Fruit fly (Drosophila melanogaster) whole organism, prepupa: Measurements from ENCODE around the gene cac.

Source experiments
- Blimp-1 ChIP-seq: fragments of 200-800 bp; sonication (Bioruptor generic); optimal IDR thresholded peaks from 3 replicates; lab custom pipeline; 2017; ENCODE audit warnings: missing biosample characterization, missing genetic modification characterization, mild to moderate bottlenecking, moderate library complexity, missing genetic modification reagents
- CG10669 ChIP-seq: fragments of 200-800 bp; sonication (Bioruptor generic); optimal IDR thresholded peaks from 3 replicates; lab custom pipeline; 2018; ENCODE audit warnings: missing biosample characterization, mild to moderate bottlenecking, missing genetic modification characterization, moderate library complexity
- CG11294 ChIP-seq: fragments of 200-800 bp; sonication (Bioruptor generic); IDR thresholded peaks from 2 replicates; pipeline ENCODE4 v1.3.6; 2022; ENCODE audit warnings: missing biosample characterization, missing genetic modification characterization
- CG15336 ChIP-seq: fragments of 200-800 bp; sonication (Bioruptor generic); IDR thresholded peaks from 2 replicates; pipeline ENCODE4 v1.3.6; 2022; ENCODE audit warnings: missing biosample characterization, missing genetic modification characterization
- CG16779 ChIP-seq: fragments of 200-800 bp; sonication (Bioruptor generic); optimal IDR thresholded peaks from 3 replicates; lab custom pipeline; 2017; ENCODE audit warnings: missing biosample characterization, mild to moderate bottlenecking, missing genetic modification characterization
- CG31627 ChIP-seq: fragments of 200-800 bp; sonication (Bioruptor generic); optimal IDR thresholded peaks from 3 replicates; lab custom pipeline; 2016; ENCODE audit warnings: missing biosample characterization, missing genetic modification characterization
- CG32006 ChIP-seq: fragments of 200-800 bp; sonication (Bioruptor generic); optimal IDR thresholded peaks from 3 replicates; lab custom pipeline; 2017; ENCODE audit warnings: missing biosample characterization, mild to moderate bottlenecking, missing genetic modification characterization
- CG34406 ChIP-seq: fragments of 200-800 bp; sonication (Bioruptor generic); optimal IDR thresholded peaks from 3 replicates; lab custom pipeline; 2016; ENCODE audit warnings: missing biosample characterization, missing genetic modification characterization
- CG3919 ChIP-seq: fragments of 200-800 bp; sonication (Bioruptor generic); optimal IDR thresholded peaks from 3 replicates; lab custom pipeline; 2016; ENCODE audit warnings: missing biosample characterization, missing genetic modification characterization
- CG4318 ChIP-seq: fragments of 200-800 bp; sonication (Bioruptor generic); optimal IDR thresholded peaks from 3 replicates; lab custom pipeline; 2017; ENCODE audit warnings: missing biosample characterization, mild to moderate bottlenecking, missing genetic modification characterization
- CG6276 ChIP-seq: fragments of 200-800 bp; sonication (Bioruptor generic); optimal IDR thresholded peaks from 2 replicates; lab custom pipeline; 2017; ENCODE audit warnings: missing biosample characterization, mild to moderate bottlenecking, missing genetic modification characterization
- CG6808 ChIP-seq: fragments of 200-800 bp; sonication (Bioruptor generic); optimal IDR thresholded peaks from 3 replicates; lab custom pipeline; 2017; ENCODE audit warnings: missing biosample characterization, missing genetic modification characterization, mild to moderate bottlenecking, moderate library complexity, missing genetic modification reagents
- CG6854 ChIP-seq: fragments of 200-800 bp; sonication (Bioruptor generic); optimal IDR thresholded peaks from 2 replicates; lab custom pipeline; 2017; ENCODE audit warnings: missing biosample characterization, mild to moderate bottlenecking, missing genetic modification characterization
- CG8632 ChIP-seq: fragments of 200-800 bp; sonication (Bioruptor generic); optimal IDR thresholded peaks from 3 replicates; lab custom pipeline; 2016; ENCODE audit warnings: missing biosample characterization, missing genetic modification characterization
- Eip75B ChIP-seq: fragments of 200-800 bp; sonication (Bioruptor generic); optimal IDR thresholded peaks from 3 replicates; lab custom pipeline; 2016; ENCODE audit warnings: missing biosample characterization, missing genetic modification characterization
- Eip93F ChIP-seq: fragments of 200-800 bp; sonication (Bioruptor generic); optimal IDR thresholded peaks from 2 replicates; lab custom pipeline; 2016; ENCODE audit warnings: missing biosample characterization, mild to moderate bottlenecking, missing genetic modification characterization
- Ets96B ChIP-seq: fragments of 200-800 bp; optimal IDR thresholded peaks from 2 replicates; lab custom pipeline; 2019; ENCODE audit warnings: missing biosample characterization, mild to moderate bottlenecking, missing genetic modification characterization, moderate library complexity
- Gug ChIP-seq: fragments of 200-800 bp; sonication (Bioruptor generic); IDR thresholded peaks from 2 replicates; pipeline ENCODE4 v1.3.6; 2022; ENCODE audit warnings: missing biosample characterization, missing genetic modification characterization
- Hr38 ChIP-seq: sonication (Bioruptor generic); optimal IDR thresholded peaks from 2 replicates; lab custom pipeline; 2016; ENCODE audit warnings: missing biosample characterization, missing genetic modification characterization
- Hr39 ChIP-seq: fragments of 200-800 bp; sonication (Bioruptor generic); optimal IDR thresholded peaks from 2 replicates; lab custom pipeline; 2016; ENCODE audit warnings: missing biosample characterization, missing genetic modification characterization
- Hr4 ChIP-seq: fragments of 200-800 bp; sonication (Bioruptor generic); optimal IDR thresholded peaks from 3 replicates; lab custom pipeline; 2016; ENCODE audit warnings: missing biosample characterization, missing genetic modification characterization
- Lpt ChIP-seq: fragments of 200-800 bp; sonication (Bioruptor generic); optimal IDR thresholded peaks from 3 replicates; lab custom pipeline; 2016; ENCODE audit warnings: missing biosample characterization, missing genetic modification characterization
- Met ChIP-seq: fragments of 200-800 bp; sonication (Bioruptor generic); optimal IDR thresholded peaks from 3 replicates; lab custom pipeline; 2016; ENCODE audit warnings: missing biosample characterization, missing genetic modification characterization
- OdsH ChIP-seq: fragments of 200-800 bp; sonication (Bioruptor generic); optimal IDR thresholded peaks from 3 replicates; lab custom pipeline; 2016; ENCODE audit warnings: missing biosample characterization, missing genetic modification characterization
- Smox ChIP-seq: fragments of 200-800 bp; sonication (Bioruptor generic); optimal IDR thresholded peaks from 3 replicates; lab custom pipeline; 2016; ENCODE audit warnings: missing biosample characterization, missing genetic modification characterization
- Sox14 ChIP-seq: fragments of 200-800 bp; sonication (Bioruptor generic); optimal IDR thresholded peaks from 3 replicates; lab custom pipeline; 2016; ENCODE audit warnings: missing biosample characterization, missing genetic modification characterization
- Sox15 ChIP-seq: fragments of 200-800 bp; sonication (Bioruptor generic); optimal IDR thresholded peaks from 3 replicates; lab custom pipeline; 2016; ENCODE audit warnings: missing biosample characterization, missing genetic modification characterization
- achi ChIP-seq: fragments of 200-800 bp; sonication (Bioruptor generic); optimal IDR thresholded peaks from 3 replicates; lab custom pipeline; 2016; ENCODE audit warnings: missing biosample characterization, missing genetic modification characterization
- dac ChIP-seq: fragments of 200-800 bp; sonication (Bioruptor generic); optimal IDR thresholded peaks from 2 replicates; lab custom pipeline; 2017; ENCODE audit warnings: missing biosample characterization, mild to moderate bottlenecking, missing genetic modification characterization
- dsx ChIP-seq: fragments of 200-800 bp; optimal IDR thresholded peaks from 3 replicates; lab custom pipeline; 2019; ENCODE audit warnings: missing biosample characterization, mild to moderate bottlenecking, missing genetic modification characterization, moderate library complexity; ENCODE audit not compliant: poor library complexity, severe bottlenecking
- eg ChIP-seq: fragments of 200-800 bp; sonication (Bioruptor generic); IDR thresholded peaks from 3 replicates; pipeline ENCODE4 v1.3.6; 2022; ENCODE audit warnings: missing biosample characterization, missing genetic modification characterization
- fd59A ChIP-seq: fragments of 200-800 bp; sonication (Bioruptor generic); optimal IDR thresholded peaks from 2 replicates; lab custom pipeline; 2017; ENCODE audit warnings: missing biosample characterization, mild to moderate bottlenecking, missing genetic modification characterization, missing genetic modification reagents
- fd85E ChIP-seq: fragments of 200-800 bp; sonication (Bioruptor generic); optimal IDR thresholded peaks from 3 replicates; lab custom pipeline; 2016; ENCODE audit warnings: missing biosample characterization, missing genetic modification characterization
- lz ChIP-seq: fragments of 200-800 bp; sonication (Bioruptor generic); optimal IDR thresholded peaks from 3 replicates; lab custom pipeline; 2016; ENCODE audit warnings: missing biosample characterization, missing genetic modification characterization
- net ChIP-seq: fragments of 200-800 bp; sonication (Bioruptor generic); optimal IDR thresholded peaks from 3 replicates; lab custom pipeline; 2016; ENCODE audit warnings: missing biosample characterization, missing genetic modification characterization
- pdm3 ChIP-seq: fragments of 200-800 bp; sonication (Bioruptor generic); optimal IDR thresholded peaks from 3 replicates; lab custom pipeline; 2016; ENCODE audit warnings: missing biosample characterization, missing genetic modification characterization
- spab ChIP-seq: fragments of 200-800 bp; sonication (Bioruptor generic); optimal IDR thresholded peaks from 2 replicates; lab custom pipeline; 2017; ENCODE audit warnings: missing biosample characterization, mild to moderate bottlenecking, missing genetic modification characterization, missing genetic modification reagents
- ss ChIP-seq, 2 experiments: fragments of 200-800 bp; sonication (Bioruptor generic); optimal IDR thresholded peaks; 2 replicates in 1 of 2; 3 replicates in 1 of 2; lab custom pipeline; 2017 to 2018; ENCODE audit warnings: mild to moderate bottlenecking in 2 of 2, missing biosample characterization in 2 of 2, missing genetic modification characterization in 2 of 2, moderate library complexity in 1 of 2
- svp ChIP-seq: fragments of 200-800 bp; sonication (Bioruptor generic); peaks from one replicate; lab custom pipeline; 2016; ENCODE audit warnings: missing biosample characterization, missing genetic modification characterization
- topi ChIP-seq: fragments of 200-800 bp; sonication (Bioruptor generic); optimal IDR thresholded peaks from 3 replicates; lab custom pipeline; 2016; ENCODE audit warnings: missing biosample characterization, missing genetic modification characterization
- vri ChIP-seq: fragments of 200-800 bp; sonication (Bioruptor generic); optimal IDR thresholded peaks from 3 replicates; lab custom pipeline; 2016; ENCODE audit warnings: missing biosample characterization, mild to moderate bottlenecking, missing genetic modification characterization

The cac gene

DNA sequence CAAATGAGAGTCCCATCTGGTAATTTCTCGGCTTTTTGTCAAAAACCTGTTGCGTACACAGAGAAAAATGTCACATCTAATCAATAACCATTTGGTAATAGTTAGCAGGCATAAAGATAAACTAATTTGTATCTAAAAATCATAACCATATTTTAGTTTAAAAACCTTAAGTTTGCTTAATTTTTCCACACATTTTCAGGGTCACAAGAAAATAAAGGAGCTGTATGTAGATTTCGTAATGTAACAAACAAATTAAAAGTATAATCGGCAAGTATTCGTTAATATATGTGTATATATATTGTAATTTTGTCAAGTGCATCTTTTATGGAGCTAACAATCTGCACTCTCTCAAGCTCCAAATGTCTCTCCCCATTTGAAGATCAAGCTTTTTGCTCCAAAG, 63.9 kb downstream of the cac start (continued):
- TF ChIP-seq topi (GFP tag; lab: Kevin White, UChicago) (peak; percentile 86), OdsH (GFP tag; lab: Kevin White, UChicago) (peak; percentile 84), svp (GFP tag; lab: Kevin White, UChicago) (peak; percentile 93), Ets96B (tag; lab: Kevin White, UChicago) (peak; percentile 64), Smox (GFP tag; lab: Kevin White, UChicago) (peak; percentile 82), dac (GFP tag; lab: Kevin White, UChicago) (peak; percentile 69), spab (peak; percentile 30), Eip93F (GFP tag; lab: Kevin White, UChicago) (no peak), Blimp-1 (GFP tag; lab: Kevin White, UChicago) (peak; percentile 61), CG8632 (GFP tag; lab: Kevin White, UChicago) (peak; percentile 78), CG4318 (GFP tag; lab: Kevin White, UChicago) (peak; percentile 86), CG32006 (GFP tag; lab: Kevin White, UChicago) (peak; percentile 92), Gug (GFP tag; lab: Robert Waterston, UW) (peak; percentile 76), Hr39 (GFP tag; lab: Kevin White, UChicago) (peak; percentile 75), CG11294 (GFP tag; lab: Robert Waterston, UW) (peak; percentile 75), vri (peak; percentile 63), Sox15 (GFP tag; lab: Kevin White, UChicago) (peak; percentile 43), CG6854 (GFP tag; lab: Kevin White, UChicago) (peak; percentile 73), fd85E (GFP tag; lab: Kevin White, UChicago) (no peak), pdm3 (GFP tag; lab: Kevin White, UChicago) (peak; percentile 79), fd59A (peak; percentile 28), Sox14 (GFP tag; lab: Kevin White, UChicago) (peak; percentile 84), net (GFP tag; lab: Kevin White, UChicago) (peak; percentile 77), CG6276 (GFP tag; lab: Kevin White, UChicago) (peak; percentile 92), CG3919 (GFP tag; lab: Kevin White, UChicago) (peak; percentile 79), eg (GFP tag; lab: Robert Waterston, UW) (peak; percentile 84), CG6808 (GFP tag; lab: Kevin White, UChicago) (peak; percentile 33), dsx (GFP tag; lab: Kevin White, UChicago) (peak; percentile 70), CG31627 (GFP tag; lab: Kevin White, UChicago) (peak; percentile 79), Eip75B (GFP tag; lab: Kevin White, UChicago) (peak; percentile 67), CG16779 (tag; lab: Kevin White, UChicago) (peak; percentile 79), ss (GFP tag; optimal IDR thresholded peaks at IDR 0.05; lab: Kevin White, UChicago) (peak; percentile 36 to 42), Met (peak; percentile 88), CG15336 (GFP tag; lab: Robert Waterston, UW) (peak; percentile 95), Hr38 (GFP tag; lab: Kevin White, UChicago) (no peak), lz (peak; percentile 85), achi (GFP tag; lab: Kevin White, UChicago) (peak; percentile 80), Lpt (GFP tag; lab: Kevin White, UChicago) (peak; percentile 81), CG10669 (GFP tag; lab: Kevin White, UChicago) (peak; percentile 55), CG34406 (GFP tag; lab: Kevin White, UChicago) (peak; percentile 71), Hr4 (GFP tag; lab: Kevin White, UChicago) (peak; percentile 83)
